Worm (Caenorhabditis elegans) whole organism, L4 larva: ENCODE data around the gene sahd-1.

ENCODE experiments used
- D1046.2 ChIP-seq: fragments of 200-800 bp; sonication (Bioruptor generic); IDR thresholded peaks from 2 replicates; pipeline ENCODE4 v1.3.6; 2022; ENCODE audit warnings: missing genetic modification characterization, missing compliant biosample characterization
- F26F4.8 ChIP-seq: fragments of 200-800 bp; sonication (Bioruptor generic); conservative IDR thresholded peaks from 2 replicates; pipeline ENCODE4 v1.3.6; 2022; ENCODE audit warnings: missing genetic modification characterization, missing compliant biosample characterization
- F44E2.7 ChIP-seq: fragments of 200-800 bp; sonication (Bioruptor generic); IDR thresholded peaks from 2 replicates; pipeline ENCODE4 v2.1.2; 2022; ENCODE audit warnings: missing genetic modification characterization, missing compliant biosample characterization
- F49E8.2 ChIP-seq: sonication (generic microtip); optimal IDR thresholded peaks from 2 replicates; lab custom pipeline; 2016; ENCODE audit warnings: missing compliant biosample characterization, mild to moderate bottlenecking, missing genetic modification characterization, borderline replicate concordance
- T20F7.1 ChIP-seq: fragments of 200-800 bp; sonication (Bioruptor generic); optimal IDR thresholded peaks from 2 replicates; lab custom pipeline; 2018; ENCODE audit warnings: mild to moderate bottlenecking, missing genetic modification characterization, missing compliant biosample characterization
- T26A8.4 ChIP-seq: fragments of 200-800 bp; sonication (Bioruptor generic); IDR thresholded peaks from 2 replicates; pipeline ENCODE4 v1.3.6; 2022; ENCODE audit warnings: missing genetic modification characterization, missing compliant biosample characterization
- aha-1 ChIP-seq: fragments of 150-350 bp; peaks from one replicate; lab custom pipeline; 2014; ENCODE audit warnings: missing biosample characterization, missing genetic modification characterization
- ama-1 ChIP-seq: fragments of 150-350 bp; optimal IDR thresholded peaks from 2 replicates; lab custom pipeline; 2014; ENCODE audit warnings: inconsistent platforms, mixed read lengths
- arid-1 ChIP-seq: fragments of 200-800 bp; sonication (Bioruptor generic); conservative IDR thresholded peaks from 2 replicates; pipeline ENCODE4 v1.3.6; 2022; ENCODE audit warnings: missing genetic modification reagents, missing genetic modification characterization, missing compliant biosample characterization
- ceh-20 ChIP-seq: fragments of 200-800 bp; sonication (Bioruptor generic); IDR thresholded peaks from 2 replicates; pipeline ENCODE4 v1.3.6; 2022; ENCODE audit warnings: missing genetic modification reagents, missing genetic modification characterization, missing compliant biosample characterization
- ceh-28 ChIP-seq: fragments of 150-350 bp; optimal IDR thresholded peaks from 2 replicates; lab custom pipeline; 2014; ENCODE audit warnings: missing biosample characterization, missing genetic modification reagents, missing genetic modification characterization
- ceh-62 ChIP-seq: sonication (generic microtip); optimal IDR thresholded peaks from 2 replicates; lab custom pipeline; 2017; ENCODE audit warnings: missing biosample characterization, missing genetic modification characterization
- ces-1 ChIP-seq: fragments of 150-350 bp; sonication (generic microtip); optimal IDR thresholded peaks from 4 replicates; lab custom pipeline; 2014; ENCODE audit warnings: missing biosample characterization, missing genetic modification reagents, missing genetic modification characterization
- cey-2 ChIP-seq: sonication (generic microtip); optimal IDR thresholded peaks from 3 replicates; lab custom pipeline; 2017; ENCODE audit warnings: missing genetic modification characterization, mild to moderate bottlenecking, missing compliant biosample characterization, antibody characterized with exemption, borderline replicate concordance; ENCODE audit not compliant: insufficient read depth
- daf-12 ChIP-seq: fragments of 150-350 bp; optimal IDR thresholded peaks from 2 replicates; lab custom pipeline; 2014; ENCODE audit warnings: missing biosample characterization, missing genetic modification reagents, missing genetic modification characterization
- daf-16 ChIP-seq, 3 experiments: sonication (generic microtip); optimal IDR thresholded peaks; 2 replicates each; lab custom pipeline; 2016 to 2017; ENCODE audit warnings: missing genetic modification characterization in 3 of 3, missing genetic modification reagents in 3 of 3, mild to moderate bottlenecking in 2 of 3, missing compliant biosample characterization in 2 of 3, missing biosample characterization in 1 of 3, moderate library complexity in 1 of 3
- daf-19 ChIP-seq: fragments of 200-800 bp; sonication (Bioruptor generic); conservative IDR thresholded peaks from 2 replicates; pipeline ENCODE4 v1.3.6; 2022; ENCODE audit warnings: missing genetic modification characterization, missing compliant biosample characterization
- dmd-8 ChIP-seq: fragments of 200-800 bp; sonication (Bioruptor generic); IDR thresholded peaks from 2 replicates; pipeline ENCODE4 v1.3.6; 2022; ENCODE audit warnings: missing genetic modification characterization, missing compliant biosample characterization
- dmd-9 ChIP-seq: fragments of 200-800 bp; sonication (Bioruptor generic); IDR thresholded peaks from 2 replicates; pipeline ENCODE4 v1.3.6; 2022; ENCODE audit warnings: missing genetic modification reagents, missing genetic modification characterization, missing compliant biosample characterization
- dpl-1 ChIP-seq: fragments of 150-350 bp; optimal IDR thresholded peaks from 2 replicates; lab custom pipeline; 2014; ENCODE audit warnings: missing biosample characterization, missing genetic modification reagents, missing genetic modification characterization
- egl-27 ChIP-seq: sonication (generic microtip); optimal IDR thresholded peaks from 3 replicates; lab custom pipeline; 2017; ENCODE audit warnings: missing biosample characterization, missing genetic modification reagents, missing genetic modification characterization
- fkh-10 ChIP-seq: fragments of 150-350 bp; optimal IDR thresholded peaks from 2 replicates; lab custom pipeline; 2014; ENCODE audit warnings: missing biosample characterization, missing genetic modification reagents, missing genetic modification characterization
- gei-8 ChIP-seq: fragments of 200-800 bp; sonication (Bioruptor generic); optimal IDR thresholded peaks from 2 replicates; lab custom pipeline; 2018; ENCODE audit warnings: mild to moderate bottlenecking, missing genetic modification characterization, missing compliant biosample characterization
- hif-1 ChIP-seq, 2 experiments: sonication (generic microtip); optimal IDR thresholded peaks; 2 replicates each; lab custom pipeline; 2016 to 2017; ENCODE audit warnings: missing compliant biosample characterization in 2 of 2, missing genetic modification characterization in 2 of 2, missing genetic modification reagents in 2 of 2, missing genotype in 2 of 2, mild to moderate bottlenecking in 1 of 2
- hlh-30 ChIP-seq: sonication (generic microtip); optimal IDR thresholded peaks from 2 replicates; lab custom pipeline; 2017; ENCODE audit warnings: antibody characterized with exemption, mild to moderate bottlenecking, missing genetic modification characterization, missing compliant biosample characterization; ENCODE audit not compliant: insufficient read depth
- hmg-1.1 ChIP-seq: fragments of 200-800 bp; sonication (Bioruptor generic); IDR thresholded peaks from 2 replicates; pipeline ENCODE4 v1.3.6; 2022; ENCODE audit warnings: missing genetic modification reagents, missing genetic modification characterization, missing compliant biosample characterization
- jun-1 ChIP-seq: fragments of 150-350 bp; optimal IDR thresholded peaks from 2 replicates; lab custom pipeline; 2014; ENCODE audit warnings: missing biosample characterization, missing genetic modification reagents, missing genetic modification characterization
- lim-7 ChIP-seq: fragments of 200-800 bp; sonication (Bioruptor generic); IDR thresholded peaks from 2 replicates; pipeline ENCODE4 v1.3.6; 2022; ENCODE audit warnings: missing genetic modification characterization, missing compliant biosample characterization
- lin-1 ChIP-seq: fragments of 200-800 bp; sonication (Bioruptor generic); IDR thresholded peaks from 2 replicates; pipeline ENCODE4 v1.3.6; 2022; ENCODE audit warnings: missing genetic modification reagents, missing genetic modification characterization, missing compliant biosample characterization
- lin-15B ChIP-seq: fragments of 150-350 bp; sonication (generic microtip); optimal IDR thresholded peaks from 3 replicates; lab custom pipeline; 2014; ENCODE audit warnings: missing biosample characterization, missing genetic modification characterization
- lin-38 ChIP-seq: fragments of 200-800 bp; sonication (Bioruptor generic); IDR thresholded peaks from 2 replicates; pipeline ENCODE4 v1.3.6; 2022; ENCODE audit warnings: missing genetic modification reagents, missing genetic modification characterization, missing compliant biosample characterization
- lin-39 ChIP-seq: fragments of 150-350 bp; optimal IDR thresholded peaks from 2 replicates; lab custom pipeline; 2014; ENCODE audit warnings: missing biosample characterization, missing genetic modification reagents, missing genetic modification characterization
- madf-9 ChIP-seq: fragments of 200-800 bp; sonication (Bioruptor generic); conservative IDR thresholded peaks from 2 replicates; pipeline ENCODE4 v1.3.6; 2022; ENCODE audit warnings: missing genetic modification reagents, missing genetic modification characterization, missing compliant biosample characterization
- mep-1 ChIP-seq: fragments of 150-350 bp; sonication (generic microtip); optimal IDR thresholded peaks from 3 replicates; lab custom pipeline; 2014; ENCODE audit warnings: missing biosample characterization, missing genetic modification characterization
- mes-2 ChIP-seq: sonication (generic microtip); optimal IDR thresholded peaks from 2 replicates; lab custom pipeline; 2016; ENCODE audit warnings: missing genotype, mild to moderate bottlenecking, missing genetic modification characterization, missing compliant biosample characterization; ENCODE audit not compliant: poor library complexity, severe bottlenecking
- mxl-3 ChIP-seq: fragments of 200-800 bp; sonication (Bioruptor generic); optimal IDR thresholded peaks from 2 replicates; lab custom pipeline; 2018; ENCODE audit warnings: mild to moderate bottlenecking, missing genetic modification characterization, missing compliant biosample characterization
- nhr-11 ChIP-seq: fragments of 150-350 bp; optimal IDR thresholded peaks from 2 replicates; lab custom pipeline; 2014; ENCODE audit warnings: missing biosample characterization, missing genetic modification characterization
- nhr-111 ChIP-seq: fragments of 200-800 bp; sonication (Bioruptor generic); optimal IDR thresholded peaks from 2 replicates; lab custom pipeline; 2018; ENCODE audit warnings: mild to moderate bottlenecking, missing genetic modification characterization, missing compliant biosample characterization
- nhr-25 ChIP-seq: sonication (generic microtip); optimal IDR thresholded peaks from 2 replicates; lab custom pipeline; 2017; ENCODE audit warnings: missing genetic modification characterization, mild to moderate bottlenecking, missing compliant biosample characterization, antibody characterized with exemption, moderate library complexity, borderline replicate concordance; ENCODE audit not compliant: insufficient read depth
- nhr-28 ChIP-seq: fragments of 150-350 bp; optimal IDR thresholded peaks from 2 replicates; lab custom pipeline; 2014; ENCODE audit warnings: missing biosample characterization, missing genetic modification characterization
- nhr-48 ChIP-seq: sonication (generic microtip); optimal IDR thresholded peaks from 2 replicates; lab custom pipeline; 2016; ENCODE audit warnings: mild to moderate bottlenecking, missing genetic modification characterization, missing compliant biosample characterization
- nhr-6 ChIP-seq: fragments of 150-350 bp; optimal IDR thresholded peaks from 2 replicates; lab custom pipeline; 2014; ENCODE audit warnings: missing biosample characterization, missing genetic modification characterization
- nhr-77 ChIP-seq: fragments of 150-350 bp; optimal IDR thresholded peaks from 2 replicates; lab custom pipeline; 2014; ENCODE audit warnings: missing biosample characterization, missing genetic modification characterization
- rbr-2 ChIP-seq: sonication (generic microtip); optimal IDR thresholded peaks from 2 replicates; lab custom pipeline; 2016; ENCODE audit warnings: missing genotype, missing genetic modification characterization, missing compliant biosample characterization
- saeg-2 ChIP-seq: fragments of 200-800 bp; sonication (Bioruptor generic); IDR thresholded peaks from 2 replicates; pipeline ENCODE4 v1.3.6; 2022; ENCODE audit warnings: missing genetic modification reagents, missing genetic modification characterization, missing compliant biosample characterization
- snpc-4 ChIP-seq: fragments of 150-350 bp; optimal IDR thresholded peaks from 2 replicates; lab custom pipeline; 2014; ENCODE audit warnings: missing biosample characterization, missing genetic modification characterization
- unc-39 ChIP-seq: sonication (generic microtip); optimal IDR thresholded peaks from 2 replicates; lab custom pipeline; 2017; ENCODE audit warnings: missing biosample characterization, missing genetic modification characterization
- unc-62 ChIP-seq, 3 experiments: fragments of 150-350 bp in 1 of 3; sonication (generic microtip); optimal IDR thresholded peaks in 2 of 3; peaks in 1 of 3; 1 replicate in 1 of 3; 2 replicates in 2 of 3; lab custom pipeline; 2014 to 2017; ENCODE audit warnings: missing biosample characterization in 3 of 3, missing genetic modification characterization in 3 of 3, missing genetic modification reagents in 3 of 3, missing genotype in 1 of 3
- vab-7 ChIP-seq: fragments of 200-800 bp; sonication (Bioruptor generic); IDR thresholded peaks from 2 replicates; pipeline ENCODE4 v1.3.6; 2022; ENCODE audit warnings: missing genetic modification reagents, missing genetic modification characterization, missing compliant biosample characterization
- zfp-3 ChIP-seq: fragments of 200-800 bp; sonication (Bioruptor generic); conservative IDR thresholded peaks from 2 replicates; pipeline ENCODE4 v1.3.6; 2022; ENCODE audit warnings: missing genetic modification reagents, missing genetic modification characterization, missing compliant biosample characterization
- ztf-11 ChIP-seq: fragments of 150-350 bp; optimal IDR thresholded peaks from 2 replicates; lab custom pipeline; 2014; ENCODE audit warnings: missing biosample characterization, missing genetic modification characterization

The sahd-1 gene

ce11 chrII:5460911-5461310 lies 53.8 kb downstream of the sahd-1 start:
- TF ChIP-seq snpc-4 (tag; lab: Kevin White, UChicago) (no peak), daf-19 (no peak), ces-1 (GFP tag; lab: Kevin White, UChicago) (no peak), nhr-48 (tag; lab: Kevin White, UChicago) (no peak), ama-1 (lab: Kevin White, UChicago) (no peak), daf-16 (GFP tag; optimal IDR thresholded peaks at IDR 0.05; lab: Kevin White, UChicago) (no peak), daf-16 (tag; optimal IDR thresholded peaks at IDR 0.05; lab: Kevin White, UChicago) (peak; percentile 58), nhr-28 (peak; percentile 33), lin-15B (tag; lab: Kevin White, UChicago) (no peak), mxl-3 (no peak), zfp-3 (GFP tag; lab: Robert Waterston, UW) (no peak), rbr-2 (no peak), fkh-10 (GFP tag; lab: Kevin White, UChicago) (no peak), madf-9 (no peak), egl-27 (tag; lab: Kevin White, UChicago) (no peak), mep-1 (tag; lab: Kevin White, UChicago) (peak; percentile 29), ceh-62 (tag; lab: Kevin White, UChicago) (no peak), hmg-1.1 (peak; percentile 30; the same call in 1 of the 2 replicates), dmd-8 (no peak), dmd-9 (GFP tag; lab: Robert Waterston, UW) (no peak), hlh-30 (tag; lab: Kevin White, UChicago) (peak; percentile 14), mes-2 (peak; percentile 45), aha-1 (tag; lab: Kevin White, UChicago) (peak; percentile 6), vab-7 (no peak), daf-12 (tag; lab: Kevin White, UChicago) (no peak), dpl-1 (no peak), nhr-6 (tag; lab: Kevin White, UChicago) (no peak), D1046.2 (GFP tag; lab: Robert Waterston, UW) (no peak), lim-7 (GFP tag; lab: Robert Waterston, UW) (no peak), T26A8.4 (GFP tag; lab: Robert Waterston, UW) (no peak), ceh-20 (GFP tag; lab: Robert Waterston, UW) (no peak), arid-1 (GFP tag; lab: Robert Waterston, UW) (no peak), jun-1 (no peak), ztf-11 (tag; lab: Kevin White, UChicago) (no peak), hif-1 (tag; optimal IDR thresholded peaks at IDR 0.05; lab: Kevin White, UChicago) (no peak), gei-8 (GFP tag; lab: Kevin White, UChicago) (no peak), unc-39 (tag; lab: Kevin White, UChicago) (no peak), saeg-2 (no peak), F44E2.7 (GFP tag; lab: Robert Waterston, UW) (no peak), lin-1 (GFP tag; lab: Robert Waterston, UW) (no peak), F49E8.2 (no peak), lin-38 (GFP tag; lab: Robert Waterston, UW) (no peak), cey-2 (tag; lab: Kevin White, UChicago) (no peak), unc-62 (GFP tag; optimal IDR thresholded peaks at IDR 0.05 in 1 of 2; lab: Kevin White, UChicago) (peak in 1 of 2 experiments; percentile 75), unc-62 (tag; optimal IDR thresholded peaks at IDR 0.05; lab: Kevin White, UChicago) (no peak), lin-39 (tag; lab: Kevin White, UChicago) (no peak), ceh-28 (tag; lab: Kevin White, UChicago) (no peak), nhr-111 (GFP tag; lab: Kevin White, UChicago) (no peak), nhr-77 (tag; lab: Kevin White, UChicago) (no peak), T20F7.1 (no peak), nhr-11 (tag; lab: Kevin White, UChicago) (no peak), nhr-25 (tag; lab: Kevin White, UChicago) (no peak), F26F4.8 (GFP tag; lab: Robert Waterston, UW) (no peak)
